Worm (Caenorhabditis elegans): Measurements from ENCODE around the gene C26B2.7.

ce11 chrIV:8013849-8014248, 2.2 kb upstream of the C26B2.7 start, which contains the start of gene C26B2.8:
- TF ChIP-seq flt-1 (GFP tag; IDR thresholded peaks at IDR 0.05) (no peak), ceh-13 (GFP tag; optimal IDR thresholded peaks at IDR 0.05) (no peak)

Measured in whole organism, early embryonic.